Worm (Caenorhabditis elegans) whole organism, L1 larva: ENCODE measurements around the gene skr-9.

Experiments used
- fos-1 ChIP-seq: fragments of 150-350 bp; optimal IDR thresholded peaks from 2 replicates; lab custom pipeline; 2014; ENCODE audit warnings: missing biosample characterization, missing genetic modification characterization
- lin-13 ChIP-seq: fragments of 150-350 bp; optimal IDR thresholded peaks from 2 replicates; lab custom pipeline; 2014; ENCODE audit warnings: missing biosample characterization, missing genetic modification reagents, missing genetic modification characterization
- mdl-1 ChIP-seq, 2 experiments: fragments of 150-350 bp; optimal IDR thresholded peaks; 2 replicates each; lab custom pipeline; 2014 to 2017; ENCODE audit warnings: missing biosample characterization in 2 of 2, missing genetic modification characterization in 2 of 2, inconsistent platforms in 1 of 2
- nhr-237 ChIP-seq: fragments of 150-350 bp; optimal IDR thresholded peaks from 2 replicates; lab custom pipeline; 2014; ENCODE audit warnings: missing biosample characterization, missing genetic modification characterization
- nhr-71 ChIP-seq: sonication (generic microtip); optimal IDR thresholded peaks from 2 replicates; lab custom pipeline; 2016; ENCODE audit warnings: mild to moderate bottlenecking, missing genetic modification characterization, moderate library complexity, missing compliant biosample characterization
- pqm-1 ChIP-seq: sonication (generic microtip); optimal IDR thresholded peaks from 3 replicates; lab custom pipeline; 2017; ENCODE audit warnings: missing biosample characterization, missing genetic modification characterization
- tbx-2 ChIP-seq: sonication (generic microtip); optimal IDR thresholded peaks from 2 replicates; lab custom pipeline; 2016; ENCODE audit warnings: missing genetic modification characterization, missing compliant biosample characterization
- zag-1 ChIP-seq: fragments of 150-350 bp; optimal IDR thresholded peaks from 2 replicates; lab custom pipeline; 2014; ENCODE audit warnings: missing biosample characterization, missing genetic modification characterization
- ztf-11 ChIP-seq, 2 experiments: sonication (generic microtip); optimal IDR thresholded peaks; 2 replicates each; lab custom pipeline; 2016 to 2017; ENCODE audit warnings: missing genetic modification characterization in 2 of 2, missing biosample characterization in 1 of 2, missing compliant biosample characterization in 1 of 2

- no peak for TF ChIP-seq mdl-1 (tag; optimal IDR thresholded peaks at IDR 0.05; lab: Kevin White, UChicago)
- no peak for TF ChIP-seq pqm-1 (tag; lab: Kevin White, UChicago)
- no peak for TF ChIP-seq tbx-2 (tag; lab: Kevin White, UChicago)
- no peak for TF ChIP-seq nhr-71 (tag; lab: Kevin White, UChicago)
- no peak for TF ChIP-seq ztf-11 (tag; optimal IDR thresholded peaks at IDR 0.05; lab: Kevin White, UChicago)
- TF ChIP-seq lin-13, result no peak
- no peak for TF ChIP-seq fos-1 (tag; lab: Kevin White, UChicago)
- no peak for TF ChIP-seq zag-1 (tag; lab: Kevin White, UChicago)
- no peak for TF ChIP-seq nhr-237 (tag; lab: Kevin White, UChicago)
These were observed 10.7 kb downstream of the skr-9 start for ce11 chrIV:17174087-17174486.
